Worm (Caenorhabditis elegans) whole organism, L4/young adult: Measurements from ENCODE around the gene gar-1.

Source experiments
- W03F9.2 ChIP-seq: fragments of 150-350 bp; optimal IDR thresholded peaks from 2 replicates; lab custom pipeline; 2014; ENCODE audit warnings: missing biosample characterization, missing genetic modification characterization
- dao-5 ChIP-seq: sonication (generic microtip); optimal IDR thresholded peaks from 2 replicates; lab custom pipeline; 2016; ENCODE audit warnings: missing genotype, missing genetic modification characterization, moderate library complexity, missing compliant biosample characterization
- him-1 ChIP-seq: sonication (generic microtip); optimal IDR thresholded peaks from 2 replicates; lab custom pipeline; 2016; ENCODE audit warnings: missing genotype, missing genetic modification reagents, missing genetic modification characterization, missing compliant biosample characterization

The gar-1 gene

ce11 chrX:6461729-6462128 lies 23.0 kb downstream of the gar-1 start, which contains the start of gene K04E7.1:
Gene K04E7.1, plus strand, starts transcription at chrX:6462029.
- TF ChIP-seq him-1 (no peak), W03F9.2 (tag; lab: Kevin White, UChicago) (no peak), dao-5 (no peak)

ce11 chrX:6460123-6460522 lies 24.6 kb downstream of the gar-1 start:
- no peak for TF ChIP-seq dao-5
- no peak for TF ChIP-seq him-1
- no peak for TF ChIP-seq W03F9.2 (tag; lab: Kevin White, UChicago)

ce11 chrX:6458467-6458866 lies 26.2 kb downstream of the gar-1 start:
- TF ChIP-seq W03F9.2 (tag; lab: Kevin White, UChicago) = no peak

- no peak for TF ChIP-seq him-1
- no peak for TF ChIP-seq W03F9.2 (tag; lab: Kevin White, UChicago)
- no peak for TF ChIP-seq dao-5
Measured at ce11 chrX:6458001-6458400, 26.7 kb downstream of the gar-1 start.

ce11 chrX:6456567-6456966 lies 28.1 kb downstream of the gar-1 start, which contains the start of gene pept-1:
Gene pept-1, plus strand, starts transcription at chrX:6456872.
- no peak for TF ChIP-seq dao-5
- no peak for TF ChIP-seq him-1
- no peak for TF ChIP-seq W03F9.2 (tag; lab: Kevin White, UChicago)

ce11 chrX:6455157-6455556 lies 29.5 kb downstream of the gar-1 start, which contains the start of gene nas-33:
Gene nas-33, minus strand, starts transcription at chrX:6455257.
- TF ChIP-seq W03F9.2 (tag; lab: Kevin White, UChicago) (no peak), dao-5 (no peak), him-1 (no peak)

ce11 chrX:6450839-6451491 lies 33.7 kb downstream of the gar-1 start, which contains the start of the genes grl-6 and K10C2.6:
Gene grl-6, minus strand, starts transcription at chrX:6450939.
Gene K10C2.6, plus strand, starts transcription at chrX:6451441.
- TF ChIP-seq W03F9.2 (tag; lab: Kevin White, UChicago) (no peak), dao-5 (no peak), him-1 (no peak)

- TF ChIP-seq W03F9.2 (tag; lab: Kevin White, UChicago) = no peak
- TF ChIP-seq dao-5 = no peak
- no peak for TF ChIP-seq him-1
Measured at ce11 chrX:6448866-6449400, 35.7 kb downstream of the gar-1 start, which contains the start of gene fah-1. Gene fah-1, minus strand, starts transcription at chrX:6448916.

ce11 chrX:6446564-6446963 lies 38.1 kb downstream of the gar-1 start, which contains the start of gene asp-14:
Gene asp-14, minus strand, starts transcription at chrX:6446664.
- no peak for TF ChIP-seq W03F9.2 (tag; lab: Kevin White, UChicago)
- TF ChIP-seq him-1 = no peak
- TF ChIP-seq dao-5 = no peak

- TF ChIP-seq W03F9.2 (tag; lab: Kevin White, UChicago) (no peak), him-1 (no peak), dao-5 (no peak)
Measured at ce11 chrX:6445239-6445638, 39.4 kb downstream of the gar-1 start.

ce11 chrX:6443373-6443772 lies 41.3 kb downstream of the gar-1 start, which contains the start of gene K10C2.7:
Gene K10C2.7, minus strand, starts transcription at chrX:6443473.
- TF ChIP-seq dao-5 (no peak), W03F9.2 (tag; lab: Kevin White, UChicago) (no peak), him-1 (no peak)

ce11 chrX:6440464-6440863 lies 44.2 kb downstream of the gar-1 start, which contains the start of gene K10C2.14:
Gene K10C2.14, minus strand, starts transcription at chrX:6440564.
- TF ChIP-seq dao-5 (no peak), him-1 (no peak), W03F9.2 (tag; lab: Kevin White, UChicago) (no peak)

ce11 chrX:6437545-6437944 lies 47.1 kb downstream of the gar-1 start, which contains the start of gene K10C2.8:
Gene K10C2.8, minus strand, starts transcription at chrX:6437645.
- TF ChIP-seq him-1 (no peak), W03F9.2 (tag; lab: Kevin White, UChicago) (no peak), dao-5 (no peak)

- TF ChIP-seq dao-5 (no peak), W03F9.2 (tag; lab: Kevin White, UChicago) (no peak), him-1 (no peak)
Measured at ce11 chrX:6435812-6436211, 48.9 kb downstream of the gar-1 start.

- no peak for TF ChIP-seq W03F9.2 (tag; lab: Kevin White, UChicago)
- no peak for TF ChIP-seq dao-5
- no peak for TF ChIP-seq him-1
Measured at ce11 chrX:6433688-6434087, 51.0 kb downstream of the gar-1 start, which contains the start of gene K10C2.2. Gene K10C2.2, minus strand, starts transcription at chrX:6433788.
